Fruit fly (Drosophila melanogaster) whole organism, embryonic: ENCODE measurements around the gene CG44271.

Experiments used
- Antp ChIP-seq: fragments of 200-800 bp; sonication (Bioruptor generic); optimal IDR thresholded peaks from 3 replicates; lab custom pipeline; 2016; ENCODE audit warnings: missing biosample characterization, missing genetic modification characterization
- C15 ChIP-seq: fragments of 200-800 bp; sonication (Bioruptor generic); IDR thresholded peaks from 3 replicates; pipeline ENCODE4 v1.3.6; 2022; ENCODE audit warnings: missing biosample characterization, missing genetic modification characterization
- CG10462 ChIP-seq: fragments of 200-800 bp; sonication (Bioruptor generic); optimal IDR thresholded peaks from 2 replicates; lab custom pipeline; 2016; ENCODE audit warnings: missing biosample characterization, missing genetic modification characterization
- CG11456 ChIP-seq: fragments of 200-800 bp; sonication (Bioruptor generic); IDR thresholded peaks from 3 replicates; pipeline ENCODE4 v1.3.6; 2022; ENCODE audit warnings: missing biosample characterization, missing genetic modification characterization
- CG12071 ChIP-seq: fragments of 200-800 bp; sonication (Bioruptor generic); optimal IDR thresholded peaks from 3 replicates; lab custom pipeline; 2018; ENCODE audit warnings: missing biosample characterization, mild to moderate bottlenecking, missing genetic modification characterization
- CG12659 ChIP-seq: fragments of 200-800 bp; sonication (Bioruptor generic); optimal IDR thresholded peaks from 3 replicates; lab custom pipeline; 2017; ENCODE audit warnings: mild to moderate bottlenecking, missing biosample characterization, missing genetic modification reagents, missing genetic modification characterization
- CG13123 ChIP-seq: fragments of 200-800 bp; sonication (Bioruptor generic); optimal IDR thresholded peaks from 2 replicates; lab custom pipeline; 2016; ENCODE audit warnings: missing biosample characterization, missing genetic modification characterization
- CG13287 ChIP-seq: fragments of 200-800 bp; sonication (Bioruptor generic); IDR thresholded peaks from 2 replicates; pipeline ENCODE4 v1.3.6; 2022; ENCODE audit warnings: missing biosample characterization, missing genetic modification characterization; ENCODE audit not compliant: partially characterized antibody
- CG13296 ChIP-seq: fragments of 200-800 bp; sonication (Bioruptor generic); optimal IDR thresholded peaks from 3 replicates; lab custom pipeline; 2018; ENCODE audit warnings: missing biosample characterization, mild to moderate bottlenecking, missing genetic modification characterization
- CG14014 ChIP-seq: fragments of 200-800 bp; sonication (Bioruptor generic); IDR thresholded peaks from 2 replicates; pipeline ENCODE4 v1.3.6; 2022; ENCODE audit warnings: missing biosample characterization, missing genetic modification characterization
- CG14050 ChIP-seq: fragments of 200-800 bp; sonication (Bioruptor generic); IDR thresholded peaks from 3 replicates; pipeline ENCODE4 v1.3.6; 2022; ENCODE audit warnings: missing biosample characterization, missing genetic modification characterization
- CG14667 ChIP-seq: fragments of 200-800 bp; sonication (Bioruptor generic); IDR thresholded peaks from 2 replicates; pipeline ENCODE4 v1.3.6; 2022; ENCODE audit warnings: missing biosample characterization, missing genetic modification characterization
- CG17328 ChIP-seq: fragments of 200-800 bp; sonication (Bioruptor generic); IDR thresholded peaks from 2 replicates; pipeline ENCODE4 v1.3.6; 2022; ENCODE audit warnings: missing biosample characterization, missing genetic modification characterization
- CG2678 ChIP-seq: fragments of 200-800 bp; sonication (Bioruptor generic); optimal IDR thresholded peaks from 3 replicates; lab custom pipeline; 2019; ENCODE audit warnings: missing biosample characterization, mild to moderate bottlenecking, missing genetic modification characterization, moderate library complexity
- CG3281 ChIP-seq: fragments of 200-800 bp; sonication (Bioruptor generic); optimal IDR thresholded peaks from 3 replicates; lab custom pipeline; 2017; ENCODE audit warnings: missing biosample characterization, mild to moderate bottlenecking, missing genetic modification characterization
- CG4282 ChIP-seq: fragments of 200-800 bp; sonication (Bioruptor generic); optimal IDR thresholded peaks from 2 replicates; lab custom pipeline; 2016; ENCODE audit warnings: missing biosample characterization, missing genetic modification characterization
- CG4707 ChIP-seq: fragments of 200-800 bp; sonication (Bioruptor generic); optimal IDR thresholded peaks from 2 replicates; lab custom pipeline; 2018; ENCODE audit warnings: missing biosample characterization, mild to moderate bottlenecking, missing genetic modification characterization, moderate library complexity
- CG5953 ChIP-seq: fragments of 200-800 bp; sonication (Bioruptor generic); IDR thresholded peaks from 2 replicates; pipeline ENCODE4 v1.3.6; 2022; ENCODE audit warnings: missing biosample characterization, missing genetic modification characterization
- CG8290 ChIP-seq, 3 experiments: fragments of 200-800 bp; sonication (Bioruptor generic); optimal IDR thresholded peaks; 2 replicates each; lab custom pipeline; 2016 to 2019; ENCODE audit warnings: missing biosample characterization in 3 of 3, missing genetic modification characterization in 3 of 3, mild to moderate bottlenecking in 2 of 3, moderate library complexity in 1 of 3
- D19B ChIP-seq: fragments of 200-800 bp; sonication (Bioruptor generic); optimal IDR thresholded peaks from 2 replicates; lab custom pipeline; 2017; ENCODE audit warnings: missing biosample characterization, mild to moderate bottlenecking, missing genetic modification characterization
- Dll ChIP-seq: fragments of 200-800 bp; sonication (Bioruptor generic); IDR thresholded peaks from 4 replicates; pipeline ENCODE4 v1.3.6; 2022; ENCODE audit warnings: missing biosample characterization, missing genetic modification characterization; ENCODE audit not compliant: partially characterized antibody
- E2f2 ChIP-seq: fragments of 200-800 bp; sonication (Bioruptor generic); IDR thresholded peaks from 2 replicates; pipeline ENCODE4 v1.3.6; 2022; ENCODE audit warnings: missing biosample characterization, missing genetic modification characterization
- HLHmδ ChIP-seq: fragments of 200-800 bp; sonication (Bioruptor generic); optimal IDR thresholded peaks from 2 replicates; lab custom pipeline; 2018; ENCODE audit warnings: missing biosample characterization, mild to moderate bottlenecking, missing genetic modification characterization, moderate library complexity
- Jarid2 ChIP-seq: fragments of 200-800 bp; sonication (Bioruptor generic); optimal IDR thresholded peaks from 3 replicates; lab custom pipeline; 2017; ENCODE audit warnings: mild to moderate bottlenecking, missing biosample characterization, missing genetic modification reagents, missing genetic modification characterization
- MBD-R2 ChIP-seq: fragments of 200-800 bp; sonication (Bioruptor generic); IDR thresholded peaks from 2 replicates; pipeline ENCODE4 v1.3.6; 2022; ENCODE audit warnings: missing biosample characterization, missing genetic modification characterization
- Meics ChIP-seq: fragments of 200-800 bp; sonication (Bioruptor generic); optimal IDR thresholded peaks from 2 replicates; lab custom pipeline; 2017; ENCODE audit warnings: missing biosample characterization, mild to moderate bottlenecking, missing genetic modification characterization
- Nf-YB ChIP-seq: fragments of 200-800 bp; sonication (Bioruptor generic); optimal IDR thresholded peaks from 3 replicates; lab custom pipeline; 2019; ENCODE audit warnings: missing biosample characterization, mild to moderate bottlenecking, missing genetic modification characterization, moderate library complexity
- Pdp1 ChIP-seq, 2 experiments: fragments of 200-800 bp; sonication (Bioruptor generic); optimal IDR thresholded peaks; 3 replicates each; lab custom pipeline; 2016; ENCODE audit warnings: missing biosample characterization in 2 of 2, missing genetic modification characterization in 2 of 2, mild to moderate bottlenecking in 1 of 2, moderate library complexity in 1 of 2
- Sox102F ChIP-seq: fragments of 200-800 bp; sonication (Bioruptor generic); optimal IDR thresholded peaks from 2 replicates; lab custom pipeline; 2018; ENCODE audit warnings: missing biosample characterization, mild to moderate bottlenecking, missing genetic modification characterization, moderate library complexity
- abd-A ChIP-seq: fragments of 200-800 bp; sonication (Bioruptor generic); optimal IDR thresholded peaks from 3 replicates; lab custom pipeline; 2019; ENCODE audit warnings: missing biosample characterization, mild to moderate bottlenecking, missing genetic modification characterization, moderate library complexity
- ash1 ChIP-seq: fragments of 200-800 bp; sonication (Bioruptor generic); optimal IDR thresholded peaks from 2 replicates; lab custom pipeline; 2018; ENCODE audit warnings: missing biosample characterization, mild to moderate bottlenecking, missing genetic modification characterization
- bcd ChIP-seq: fragments of 200-800 bp; sonication (Bioruptor generic); optimal IDR thresholded peaks from 2 replicates; lab custom pipeline; 2017; ENCODE audit warnings: missing biosample characterization, mild to moderate bottlenecking, missing genetic modification characterization
- bsh ChIP-seq, 2 experiments: fragments of 200-800 bp; sonication (Bioruptor generic); optimal IDR thresholded peaks; 2 replicates each; lab custom pipeline; 2017 to 2018; ENCODE audit warnings: mild to moderate bottlenecking in 2 of 2, missing biosample characterization in 2 of 2, missing genetic modification characterization in 2 of 2, moderate library complexity in 1 of 2
- exex ChIP-seq: fragments of 200-800 bp; sonication (Bioruptor generic); optimal IDR thresholded peaks from 4 replicates; lab custom pipeline; 2018; ENCODE audit warnings: missing biosample characterization, mild to moderate bottlenecking, missing genetic modification characterization, moderate library complexity
- gem ChIP-seq: fragments of 200-800 bp; sonication (Bioruptor generic); optimal IDR thresholded peaks from 2 replicates; lab custom pipeline; 2019; ENCODE audit warnings: missing biosample characterization, mild to moderate bottlenecking, missing genetic modification characterization, moderate library complexity
- gfzf ChIP-seq: fragments of 200-800 bp; sonication (Bioruptor generic); optimal IDR thresholded peaks from 2 replicates; lab custom pipeline; 2016; ENCODE audit warnings: missing biosample characterization, mild to moderate bottlenecking, missing genetic modification characterization, moderate library complexity
- grn ChIP-seq: fragments of 200-800 bp; sonication (Bioruptor generic); optimal IDR thresholded peaks from 3 replicates; lab custom pipeline; 2017; ENCODE audit warnings: missing biosample characterization, missing genetic modification characterization
- gsb-n ChIP-seq: fragments of 200-800 bp; sonication (Bioruptor generic); optimal IDR thresholded peaks from 3 replicates; lab custom pipeline; 2018; ENCODE audit warnings: missing biosample characterization, mild to moderate bottlenecking, missing genetic modification characterization
- lab ChIP-seq: fragments of 200-800 bp; sonication (Bioruptor generic); optimal IDR thresholded peaks from 3 replicates; lab custom pipeline; 2017; ENCODE audit warnings: missing biosample characterization, missing genetic modification characterization, mild to moderate bottlenecking, moderate library complexity, missing genetic modification reagents
- lbe ChIP-seq: fragments of 200-800 bp; sonication (Bioruptor generic); optimal IDR thresholded peaks from 2 replicates; lab custom pipeline; 2016; ENCODE audit warnings: missing biosample characterization, mild to moderate bottlenecking, missing genetic modification characterization
- lola ChIP-seq, 3 experiments: fragments of >200 bp in 2 of 3; fragments of 200-800 bp in 1 of 3; sonication (Bioruptor generic) in 1 of 3; optimal IDR thresholded peaks; 2 replicates each; lab custom pipeline; 2017 to 2019; ENCODE audit warnings: missing biosample characterization in 3 of 3, missing genetic modification characterization in 3 of 3, mild to moderate bottlenecking in 1 of 3, moderate library complexity in 1 of 3
- odd ChIP-seq: fragments of 200-800 bp; sonication (Bioruptor generic); optimal IDR thresholded peaks from 2 replicates; lab custom pipeline; 2017; ENCODE audit warnings: missing biosample characterization, mild to moderate bottlenecking, missing genetic modification characterization
- pros ChIP-seq: fragments of 200-800 bp; sonication (Bioruptor generic); optimal IDR thresholded peaks from 3 replicates; lab custom pipeline; 2019; ENCODE audit warnings: missing biosample characterization, mild to moderate bottlenecking, missing genetic modification characterization, moderate library complexity
- ranshi ChIP-seq: fragments of 200-800 bp; sonication (Bioruptor generic); IDR thresholded peaks from 2 replicates; pipeline ENCODE4 v1.3.6; 2022; ENCODE audit warnings: missing biosample characterization, missing genetic modification characterization
- run ChIP-seq: fragments of 200-800 bp; sonication (Bioruptor generic); optimal IDR thresholded peaks from 3 replicates; lab custom pipeline; 2018; ENCODE audit warnings: missing biosample characterization, mild to moderate bottlenecking, missing genetic modification characterization
- sd ChIP-seq: fragments of 200-800 bp; sonication (Bioruptor generic); optimal IDR thresholded peaks from 3 replicates; lab custom pipeline; 2018; ENCODE audit warnings: missing biosample characterization, mild to moderate bottlenecking, missing genetic modification characterization, moderate library complexity
- sens ChIP-seq: fragments of 200-800 bp; sonication (Bioruptor generic); peaks from one replicate; lab custom pipeline; 2016; ENCODE audit warnings: missing biosample characterization, missing genetic modification characterization
- sna ChIP-seq: fragments of 200-800 bp; sonication (Bioruptor generic); IDR thresholded peaks from 2 replicates; pipeline ENCODE4 v1.3.6; 2022; ENCODE audit warnings: missing biosample characterization, missing genetic modification characterization; ENCODE audit not compliant: partially characterized antibody
- tgo ChIP-seq: fragments of 200-800 bp; sonication (Bioruptor generic); IDR thresholded peaks from 3 replicates; pipeline ENCODE4 v1.3.6; 2022; ENCODE audit warnings: missing biosample characterization, missing genetic modification characterization

CG44271 gene

DNA sequence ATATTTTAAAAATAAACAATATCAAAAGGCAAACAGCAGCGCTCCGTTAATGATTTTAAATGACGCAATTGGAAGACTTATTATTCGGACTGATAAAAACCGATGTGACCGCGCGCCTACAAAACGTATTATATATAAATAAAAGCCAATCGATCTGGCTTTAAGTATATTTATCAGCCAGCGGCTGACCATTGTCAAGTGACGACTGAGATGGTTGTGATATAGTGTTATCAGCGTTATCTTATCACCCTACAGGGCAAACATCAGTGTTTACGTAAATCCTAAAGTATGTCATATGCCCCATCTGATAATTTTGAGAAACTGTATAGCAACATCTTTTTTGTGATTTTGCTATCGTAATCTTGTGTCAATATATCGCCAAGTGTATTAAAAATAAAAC, 41.6 kb upstream of the CG44271 start (continued):
- no peak for TF ChIP-seq HLHmδ (GFP tag; lab: Kevin White, UChicago)
- no peak for TF ChIP-seq bcd (GFP tag; lab: Kevin White, UChicago)
- TF ChIP-seq Pdp1 (GFP tag; optimal IDR thresholded peaks at IDR 0.05; lab: Kevin White, UChicago) = peak in 1 of 2 experiments; percentile 85
- TF ChIP-seq CG3281 (GFP tag; lab: Kevin White, UChicago) = peak; percentile 39
- TF ChIP-seq CG14014 (GFP tag; lab: Robert Waterston, UW) = no peak
- no peak for TF ChIP-seq CG13287 (GFP tag; lab: Robert Waterston, UW)
- peak; percentile 47 for TF ChIP-seq CG13296 (GFP tag; lab: Kevin White, UChicago)
- no peak for TF ChIP-seq CG14050
- TF ChIP-seq abd-A (tag; lab: Kevin White, UChicago) = no peak
- TF ChIP-seq CG2678 (tag; lab: Kevin White, UChicago) = peak; percentile 30
- TF ChIP-seq CG14667 (GFP tag; lab: Robert Waterston, UW) = no peak
- no peak for TF ChIP-seq MBD-R2 (GFP tag; lab: Robert Waterston, UW)
- no peak for TF ChIP-seq ash1 (GFP tag; lab: Kevin White, UChicago)
- TF ChIP-seq run (tag; lab: Kevin White, UChicago) = no peak
- no peak for TF ChIP-seq E2f2 (GFP tag; lab: Robert Waterston, UW)
- peak; percentile 46 for TF ChIP-seq odd (GFP tag; lab: Kevin White, UChicago)
- TF ChIP-seq exex = peak; percentile 91
- no peak for TF ChIP-seq Jarid2 (GFP tag; lab: Kevin White, UChicago)
- TF ChIP-seq Dll = no peak
- no peak for TF ChIP-seq CG8290 (GFP tag; optimal IDR thresholded peaks at IDR 0.05; lab: Kevin White, UChicago)
- peak in 1 of 2 experiments; percentile 9 for TF ChIP-seq CG8290 (tag; optimal IDR thresholded peaks at IDR 0.05; lab: Kevin White, UChicago)
- TF ChIP-seq CG17328 (GFP tag; lab: Robert Waterston, UW) = no peak
- peak in 1 of 2 experiments; percentile 2 for TF ChIP-seq bsh (GFP tag; optimal IDR thresholded peaks at IDR 0.05; lab: Kevin White, UChicago)
- TF ChIP-seq Meics = no peak
- TF ChIP-seq pros = peak; percentile 16
- TF ChIP-seq CG4707 (GFP tag; lab: Kevin White, UChicago) = no peak
- no peak for TF ChIP-seq C15
- TF ChIP-seq lab (GFP tag; lab: Kevin White, UChicago) = peak; percentile 84
- no peak for TF ChIP-seq CG4282
- TF ChIP-seq gfzf (GFP tag; lab: Kevin White, UChicago) = no peak
- TF ChIP-seq D19B (GFP tag; lab: Kevin White, UChicago) = no peak
- no peak for TF ChIP-seq CG11456 (GFP tag; lab: Robert Waterston, UW)
- TF ChIP-seq CG12659 (GFP tag; lab: Kevin White, UChicago) = no peak
- TF ChIP-seq sens (GFP tag; lab: Kevin White, UChicago) = peak; percentile 73
- no peak for TF ChIP-seq Sox102F
- peak; percentile 34 for TF ChIP-seq lbe (GFP tag; lab: Kevin White, UChicago)
- TF ChIP-seq CG13123 (GFP tag; lab: Kevin White, UChicago) = no peak
- no peak for TF ChIP-seq sna (GFP tag; lab: Robert Waterston, UW)
- no peak for TF ChIP-seq ranshi (GFP tag; lab: Robert Waterston, UW)
- no peak for TF ChIP-seq CG10462 (GFP tag; lab: Kevin White, UChicago)
- no peak for TF ChIP-seq lola (GFP tag; optimal IDR thresholded peaks at IDR 0.05; lab: Kevin White, UChicago)
- peak; percentile 12 for TF ChIP-seq gem (tag; lab: Kevin White, UChicago)
- no peak for TF ChIP-seq Nf-YB (GFP tag; lab: Kevin White, UChicago)
- TF ChIP-seq grn = peak; percentile 99
- peak; percentile 25 for TF ChIP-seq CG12071
- TF ChIP-seq gsb-n = no peak
- no peak for TF ChIP-seq Antp (GFP tag; lab: Kevin White, UChicago)
- TF ChIP-seq CG5953 (GFP tag; lab: Robert Waterston, UW) = no peak
- TF ChIP-seq tgo (GFP tag; lab: Robert Waterston, UW) = no peak
- peak; percentile 27 for TF ChIP-seq sd (tag; lab: Kevin White, UChicago)
